Fruit fly (Drosophila melanogaster): ENCODE results near the gene Zmynd8.

DNA sequence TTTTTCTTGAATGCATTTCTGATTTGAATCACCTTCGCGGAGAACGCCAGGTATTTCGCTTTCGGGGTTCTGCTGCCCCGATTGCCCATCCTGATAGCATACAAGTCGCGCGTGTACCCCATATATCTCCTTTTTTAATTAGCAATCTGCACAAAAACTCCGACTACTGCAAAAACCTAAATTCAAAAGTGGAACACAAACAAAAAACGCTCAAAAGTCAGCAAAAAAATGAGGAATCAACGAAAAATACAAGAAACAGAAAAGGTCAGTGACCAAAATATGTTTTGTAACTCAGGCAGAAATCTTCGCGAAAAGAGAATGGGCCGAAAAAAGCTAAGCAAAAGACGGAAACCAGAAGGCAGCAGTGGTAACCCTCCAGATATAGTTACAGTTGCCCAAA is 47.0 kb downstream of the Zmynd8 start:
- TF ChIP-seq Jra (GFP tag; optimal IDR thresholded peaks at IDR 0.05) (no peak), Hr83 (GFP tag; optimal IDR thresholded peaks at IDR 0.05; ENCODE audit: poor library complexity, severe bottlenecking) (no peak), Abd-B (GFP tag; optimal IDR thresholded peaks at IDR 0.05) (no peak), N (GFP tag; optimal IDR thresholded peaks at IDR 0.05) (no peak), CG32264 (GFP tag; optimal IDR thresholded peaks at IDR 0.05) (no peak), pan (optimal IDR thresholded peaks at IDR 0.05) (no peak), OdsH (GFP tag; optimal IDR thresholded peaks at IDR 0.05) (no peak), dl (GFP tag; optimal IDR thresholded peaks at IDR 0.05; ENCODE audit: insufficient read depth in 1 of 2, partially characterized antibody in 2 of 2) (no peak)

Data from whole organism, wandering third instar larva.